Fruit fly (Drosophila melanogaster) whole organism, embryonic: ENCODE measurements around the gene TotM.

Experiments
- BEAF-32 ChIP-seq: fragments of 200-800 bp; sonication (Bioruptor generic); optimal IDR thresholded peaks from 3 replicates; lab custom pipeline; 2017; ENCODE audit warnings: missing biosample characterization, missing genetic modification characterization, mild to moderate bottlenecking, moderate library complexity, missing genetic modification reagents
- CG1024 ChIP-seq: fragments of 200-800 bp; sonication (Bioruptor generic); IDR thresholded peaks from 2 replicates; pipeline ENCODE4 v1.3.6; 2022; ENCODE audit warnings: missing biosample characterization, missing genetic modification characterization
- CG11085 ChIP-seq: fragments of 200-800 bp; sonication (Bioruptor generic); IDR thresholded peaks from 2 replicates; pipeline ENCODE4 v1.3.6; 2022; ENCODE audit warnings: missing biosample characterization, missing genetic modification characterization
- CG11247 ChIP-seq: fragments of 200-800 bp; sonication (Bioruptor generic); IDR thresholded peaks from 2 replicates; pipeline ENCODE4 v1.3.6; 2022; ENCODE audit warnings: missing biosample characterization, missing genetic modification characterization
- CG12071 ChIP-seq: fragments of 200-800 bp; sonication (Bioruptor generic); optimal IDR thresholded peaks from 3 replicates; lab custom pipeline; 2018; ENCODE audit warnings: missing biosample characterization, mild to moderate bottlenecking, missing genetic modification characterization
- CG1647 ChIP-seq: fragments of 200-800 bp; sonication (Bioruptor generic); optimal IDR thresholded peaks from 3 replicates; lab custom pipeline; 2016; ENCODE audit warnings: missing biosample characterization, missing genetic modification characterization
- CG17361 ChIP-seq: fragments of 200-800 bp; sonication (Bioruptor generic); IDR thresholded peaks from 3 replicates; pipeline ENCODE4 v1.3.6; 2022; ENCODE audit warnings: missing biosample characterization, missing genetic modification characterization
- CG2678 ChIP-seq: fragments of 200-800 bp; sonication (Bioruptor generic); optimal IDR thresholded peaks from 3 replicates; lab custom pipeline; 2019; ENCODE audit warnings: missing biosample characterization, mild to moderate bottlenecking, missing genetic modification characterization, moderate library complexity
- CG31388 ChIP-seq: fragments of 200-800 bp; sonication (Bioruptor generic); optimal IDR thresholded peaks from 2 replicates; lab custom pipeline; 2016; ENCODE audit warnings: missing biosample characterization, missing genetic modification characterization
- CG32767 ChIP-seq: fragments of 200-800 bp; sonication (Bioruptor generic); IDR thresholded peaks from 2 replicates; pipeline ENCODE4 v1.3.6; 2022; ENCODE audit warnings: missing biosample characterization, missing genetic modification characterization
- CG5245 ChIP-seq: fragments of 200-800 bp; sonication (Bioruptor generic); optimal IDR thresholded peaks from 3 replicates; lab custom pipeline; 2016; ENCODE audit warnings: missing biosample characterization, missing genetic modification characterization
- CG6813 ChIP-seq: fragments of 200-800 bp; sonication (Bioruptor generic); optimal IDR thresholded peaks from 2 replicates; lab custom pipeline; 2017; ENCODE audit warnings: missing biosample characterization, missing genetic modification characterization, mild to moderate bottlenecking, moderate library complexity, missing genetic modification reagents
- CG8388 ChIP-seq: fragments of 200-800 bp; sonication (Bioruptor generic); optimal IDR thresholded peaks from 2 replicates; lab custom pipeline; 2019; ENCODE audit warnings: missing biosample characterization, mild to moderate bottlenecking, missing genetic modification characterization, moderate library complexity
- CG9437 ChIP-seq: fragments of 200-800 bp; sonication (Bioruptor generic); optimal IDR thresholded peaks from 2 replicates; lab custom pipeline; 2018; ENCODE audit warnings: missing biosample characterization, mild to moderate bottlenecking, missing genetic modification characterization
- CG9609 ChIP-seq: fragments of 200-800 bp; sonication (Bioruptor generic); optimal IDR thresholded peaks from 3 replicates; lab custom pipeline; 2016; ENCODE audit warnings: missing biosample characterization, missing genetic modification characterization
- CG9797 ChIP-seq: fragments of 200-800 bp; sonication (Bioruptor generic); optimal IDR thresholded peaks from 3 replicates; lab custom pipeline; 2018; ENCODE audit warnings: missing biosample characterization, mild to moderate bottlenecking, missing genetic modification characterization
- CG9876 ChIP-seq: fragments of 200-800 bp; sonication (Bioruptor generic); optimal IDR thresholded peaks from 2 replicates; lab custom pipeline; 2016; ENCODE audit warnings: missing biosample characterization, missing genetic modification characterization
- Dip2 ChIP-seq: fragments of 200-800 bp; sonication (Bioruptor generic); IDR thresholded peaks from 2 replicates; pipeline ENCODE4 v1.3.6; 2022; ENCODE audit warnings: missing biosample characterization, missing genetic modification characterization
- Ets65A ChIP-seq: fragments of 200-800 bp; sonication (Bioruptor generic); peaks from one replicate; lab custom pipeline; 2016; ENCODE audit warnings: missing biosample characterization, missing genetic modification characterization
- H15 ChIP-seq: fragments of 200-800 bp; sonication (Bioruptor generic); IDR thresholded peaks from 3 replicates; pipeline ENCODE4 v1.3.6; 2022; ENCODE audit warnings: missing biosample characterization, missing genetic modification characterization
- HLH54F ChIP-seq: fragments of 200-800 bp; sonication (Bioruptor generic); optimal IDR thresholded peaks from 3 replicates; lab custom pipeline; 2016; ENCODE audit warnings: missing biosample characterization, missing genetic modification characterization
- HLHmδ ChIP-seq: fragments of 200-800 bp; sonication (Bioruptor generic); optimal IDR thresholded peaks from 2 replicates; lab custom pipeline; 2018; ENCODE audit warnings: missing biosample characterization, mild to moderate bottlenecking, missing genetic modification characterization, moderate library complexity
- Ptx1 ChIP-seq: fragments of 200-800 bp; sonication (Bioruptor generic); IDR thresholded peaks from 2 replicates; pipeline ENCODE4 v1.3.6; 2022; ENCODE audit warnings: missing biosample characterization, missing genetic modification characterization
- Sry-δ ChIP-seq: fragments of 200-800 bp; sonication (Bioruptor generic); optimal IDR thresholded peaks from 2 replicates; lab custom pipeline; 2016; ENCODE audit warnings: missing biosample characterization, missing genetic modification characterization
- Ssrp ChIP-seq: fragments of 200-800 bp; sonication (Bioruptor generic); optimal IDR thresholded peaks from 2 replicates; lab custom pipeline; 2018; ENCODE audit warnings: missing biosample characterization, mild to moderate bottlenecking, missing genetic modification characterization, moderate library complexity
- Tbp ChIP-seq: fragments of >200 bp; optimal IDR thresholded peaks from 2 replicates; lab custom pipeline; 2018; ENCODE audit warnings: missing biosample characterization, missing genetic modification characterization
- Usf ChIP-seq: fragments of 200-800 bp; sonication (Bioruptor generic); optimal IDR thresholded peaks from 2 replicates; lab custom pipeline; 2017; ENCODE audit warnings: missing genotype, missing biosample characterization, missing genetic modification characterization
- br ChIP-seq: fragments of >200 bp; optimal IDR thresholded peaks from 2 replicates; lab custom pipeline; 2017
- chinmo ChIP-seq: fragments of 200-800 bp; sonication (Bioruptor generic); IDR thresholded peaks from 4 replicates; pipeline ENCODE4 v1.3.6; 2022; ENCODE audit warnings: missing biosample characterization, missing genetic modification characterization; ENCODE audit not compliant: partially characterized antibody
- dimm ChIP-seq: fragments of 200-800 bp; sonication (Bioruptor generic); IDR thresholded peaks from 2 replicates; pipeline ENCODE4 v1.3.6; 2022; ENCODE audit warnings: missing biosample characterization, missing genetic modification characterization
- disco-r ChIP-seq: fragments of 200-800 bp; sonication (Bioruptor generic); optimal IDR thresholded peaks from 2 replicates; lab custom pipeline; 2016; ENCODE audit warnings: missing biosample characterization, missing genetic modification characterization
- dmrt99B ChIP-seq: fragments of 200-800 bp; sonication (Bioruptor generic); optimal IDR thresholded peaks from 2 replicates; lab custom pipeline; 2018; ENCODE audit warnings: missing biosample characterization, mild to moderate bottlenecking, missing genetic modification characterization, moderate library complexity
- dpn ChIP-seq, 2 experiments: fragments of 200-800 bp; sonication (Bioruptor generic); optimal IDR thresholded peaks; 3 replicates each; lab custom pipeline; 2016; ENCODE audit warnings: missing biosample characterization in 2 of 2, missing genetic modification characterization in 2 of 2
- fd64A ChIP-seq: fragments of 200-800 bp; sonication (Bioruptor generic); optimal IDR thresholded peaks from 3 replicates; lab custom pipeline; 2018; ENCODE audit warnings: missing biosample characterization, mild to moderate bottlenecking, missing genetic modification characterization
- fru ChIP-seq: fragments of >200 bp; optimal IDR thresholded peaks from 2 replicates; lab custom pipeline; 2017
- gcm ChIP-seq: fragments of 200-800 bp; sonication (Bioruptor generic); optimal IDR thresholded peaks from 2 replicates; lab custom pipeline; 2019; ENCODE audit warnings: missing biosample characterization, mild to moderate bottlenecking, missing genetic modification characterization, moderate library complexity
- gcm2 ChIP-seq: fragments of 200-800 bp; sonication (Bioruptor generic); optimal IDR thresholded peaks from 2 replicates; lab custom pipeline; 2016; ENCODE audit warnings: missing biosample characterization, missing genetic modification characterization
- gsb-n ChIP-seq: fragments of 200-800 bp; sonication (Bioruptor generic); optimal IDR thresholded peaks from 3 replicates; lab custom pipeline; 2018; ENCODE audit warnings: missing biosample characterization, mild to moderate bottlenecking, missing genetic modification characterization
- hkb ChIP-seq, 2 experiments: fragments of 200-800 bp in 1 of 2; fragments of >200 bp in 1 of 2; sonication (Bioruptor generic) in 1 of 2; IDR thresholded peaks in 1 of 2; optimal IDR thresholded peaks in 1 of 2; 2 replicates each; pipeline versions ENCODE4 v1.3.6 to Lab custom; 2017 to 2022; ENCODE audit warnings: missing biosample characterization in 1 of 2, missing genetic modification characterization in 1 of 2
- kni ChIP-seq: fragments of 200-800 bp; sonication (Bioruptor generic); optimal IDR thresholded peaks from 3 replicates; lab custom pipeline; 2017; ENCODE audit warnings: mild to moderate bottlenecking, missing biosample characterization, missing genetic modification reagents, missing genetic modification characterization
- oc ChIP-seq: fragments of 200-800 bp; sonication (Bioruptor generic); optimal IDR thresholded peaks from 2 replicates; lab custom pipeline; 2018; ENCODE audit warnings: missing biosample characterization, mild to moderate bottlenecking, missing genetic modification characterization, moderate library complexity
- org-1 ChIP-seq: fragments of 200-800 bp; sonication (Bioruptor generic); optimal IDR thresholded peaks from 2 replicates; lab custom pipeline; 2017; ENCODE audit warnings: missing biosample characterization, missing genetic modification characterization
- otp ChIP-seq: fragments of 200-800 bp; sonication (Bioruptor generic); IDR thresholded peaks from 3 replicates; pipeline ENCODE4, ENCODE4 v1.3.6; 2022; ENCODE audit warnings: missing biosample characterization, missing genetic modification characterization
- peb ChIP-seq: fragments of 200-800 bp; sonication (Bioruptor generic); IDR thresholded peaks from 2 replicates; pipeline ENCODE4 v1.3.6; 2022; ENCODE audit warnings: missing biosample characterization, missing genetic modification characterization
- pho ChIP-seq: fragments of 200-800 bp; sonication (Bioruptor generic); optimal IDR thresholded peaks from 2 replicates; lab custom pipeline; 2016; ENCODE audit warnings: missing biosample characterization, missing genetic modification characterization
- pita ChIP-seq: fragments of 200-800 bp; sonication (Bioruptor generic); optimal IDR thresholded peaks from 2 replicates; lab custom pipeline; 2017; ENCODE audit warnings: missing biosample characterization, mild to moderate bottlenecking, missing genetic modification characterization
- sc ChIP-seq, 3 experiments: fragments of >200 bp in 2 of 3; fragments of 200-800 bp in 1 of 3; sonication (Bioruptor generic) in 1 of 3; optimal IDR thresholded peaks; 2 replicates in 2 of 3; 3 replicates in 1 of 3; lab custom pipeline; 2017; ENCODE audit warnings: mild to moderate bottlenecking in 1 of 3, missing biosample characterization in 1 of 3, missing genetic modification characterization in 1 of 3, missing genetic modification reagents in 1 of 3
- schlank ChIP-seq: fragments of 200-800 bp; sonication (Bioruptor generic); optimal IDR thresholded peaks from 2 replicates; lab custom pipeline; 2018; ENCODE audit warnings: missing biosample characterization, mild to moderate bottlenecking, missing genetic modification characterization
- seq ChIP-seq: fragments of 200-800 bp; sonication (Bioruptor generic); IDR thresholded peaks from 2 replicates; pipeline ENCODE4 v1.3.6; 2022; ENCODE audit warnings: missing biosample characterization, missing genetic modification characterization
- slou ChIP-seq: fragments of 200-800 bp; sonication (Bioruptor generic); optimal IDR thresholded peaks from 3 replicates; lab custom pipeline; 2016; ENCODE audit warnings: missing biosample characterization, missing genetic modification characterization
- zen ChIP-seq: fragments of 200-800 bp; sonication (Bioruptor generic); optimal IDR thresholded peaks from 3 replicates; lab custom pipeline; 2018; ENCODE audit warnings: missing biosample characterization, mild to moderate bottlenecking, missing genetic modification characterization, moderate library complexity

Gene TotM

dm6 chr2L:5296672-5297288, 32.9 kb upstream of the TotM start:
- TF ChIP-seq CG8388 (GFP tag; lab: Kevin White, UChicago) (peak; percentile 26), org-1 (GFP tag; lab: Kevin White, UChicago) (no peak), gcm2 (GFP tag; lab: Kevin White, UChicago) (no peak), CG1647 (GFP tag; lab: Kevin White, UChicago) (no peak), CG9609 (GFP tag; lab: Kevin White, UChicago) (no peak), CG11247 (GFP tag; lab: Robert Waterston, UW) (no peak), CG6813 (GFP tag; lab: Kevin White, UChicago) (no peak), Ptx1 (no peak), zen (tag; lab: Kevin White, UChicago) (no peak), slou (no peak), gsb-n (tag; lab: Kevin White, UChicago) (peak; percentile 47), CG17361 (GFP tag; lab: Robert Waterston, UW) (peak; percentile 66), sc (optimal IDR thresholded peaks at IDR 0.05; lab: Kevin White, UChicago) (no peak), sc (GFP tag; optimal IDR thresholded peaks at IDR 0.05; lab: Kevin White, UChicago) (peak; percentile 33), CG32767 (GFP tag; lab: Robert Waterston, UW) (no peak), HLH54F (GFP tag; lab: Kevin White, UChicago) (no peak), Sry-δ (GFP tag; lab: Kevin White, UChicago) (no peak), hkb (optimal IDR thresholded peaks at IDR 0.05; lab: Kevin White, UChicago) (no peak), hkb (GFP tag; IDR thresholded peaks at IDR 0.05; lab: Robert Waterston, UW) (no peak), H15 (GFP tag; lab: Robert Waterston, UW) (no peak), kni (peak; percentile 72), CG12071 (GFP tag; lab: Kevin White, UChicago) (no peak), pita (GFP tag; lab: Kevin White, UChicago) (no peak), CG5245 (no peak), BEAF-32 (GFP tag; lab: Kevin White, UChicago) (no peak), CG1024 (no peak), CG31388 (GFP tag; lab: Kevin White, UChicago) (no peak), Dip2 (GFP tag; lab: Robert Waterston, UW) (no peak), CG11085 (GFP tag; lab: Robert Waterston, UW) (no peak), dpn (GFP tag; optimal IDR thresholded peaks at IDR 0.05; lab: Kevin White, UChicago) (no peak), br (lab: Kevin White, UChicago) (no peak), fru (lab: Kevin White, UChicago) (no peak), chinmo (GFP tag; lab: Robert Waterston, UW) (peak; percentile 85; the same call in 2 of the 4 replicates), CG9437 (no peak), CG9797 (GFP tag; lab: Kevin White, UChicago) (no peak), gcm (no peak), disco-r (GFP tag; lab: Kevin White, UChicago) (no peak), schlank (no peak), fd64A (no peak), peb (GFP tag; lab: Robert Waterston, UW) (no peak), pho (GFP tag; lab: Kevin White, UChicago) (no peak), seq (GFP tag; lab: Robert Waterston, UW) (no peak), CG2678 (peak; percentile 36), HLHmδ (GFP tag; lab: Kevin White, UChicago) (no peak), Usf (GFP tag; lab: Kevin White, UChicago) (no peak), Ssrp (tag; lab: Kevin White, UChicago) (peak; percentile 42), dimm (GFP tag; lab: Robert Waterston, UW) (no peak), Tbp (GFP tag; lab: Kevin White, UChicago) (no peak), dmrt99B (tag; lab: Kevin White, UChicago) (no peak), otp (no peak), Ets65A (GFP tag; lab: Kevin White, UChicago) (no peak), CG9876 (no peak), oc (tag; lab: Kevin White, UChicago) (no peak)
